Worm (Caenorhabditis elegans) whole organism, midembryonic: Measurements from ENCODE around the gene set-22.

Source experiments
- ref-1 ChIP-seq: fragments of 200-800 bp; sonication (Bioruptor generic); conservative IDR thresholded peaks from 2 replicates; pipeline ENCODE4 v1.3.6; 2022; ENCODE audit warnings: missing genetic modification reagents, missing genetic modification characterization, missing compliant biosample characterization
- ztf-29 ChIP-seq: fragments of 200-800 bp; sonication (Bioruptor generic); IDR thresholded peaks from 2 replicates; pipeline ENCODE4 v1.3.6; 2022; ENCODE audit warnings: missing genetic modification reagents, missing genetic modification characterization, missing compliant biosample characterization

ce11 chrV:10441135-10442024, 4.7 kb downstream of the set-22 start, which contains the start of gene pap-1:
- TF ChIP-seq ref-1 (GFP tag; lab: Robert Waterston, UW): no peak
- TF ChIP-seq ztf-29 (GFP tag; lab: Robert Waterston, UW): no peak
